Worm (Caenorhabditis elegans) whole organism, early embryonic: Measurements from ENCODE around the gene F44A2.7.

Experiments
- aly-1 ChIP-seq: sonication (generic microtip); optimal IDR thresholded peaks from 2 replicates; lab custom pipeline; 2016; ENCODE audit warnings: missing genetic modification characterization, missing compliant biosample characterization
- ama-1 ChIP-seq: fragments of 150-350 bp; optimal IDR thresholded peaks from 2 replicates; lab custom pipeline; 2014
- ceh-13 ChIP-seq: fragments of 200-800 bp; sonication (Bioruptor generic); optimal IDR thresholded peaks from 2 replicates; lab custom pipeline; 2018; ENCODE audit warnings: mild to moderate bottlenecking, missing genetic modification characterization, missing compliant biosample characterization
- ets-7 ChIP-seq: sonication (generic microtip); optimal IDR thresholded peaks from 2 replicates; lab custom pipeline; 2016; ENCODE audit warnings: missing genotype, missing genetic modification characterization, missing compliant biosample characterization
- flt-1 ChIP-seq: fragments of 200-800 bp; sonication (Bioruptor generic); IDR thresholded peaks from 2 replicates; pipeline ENCODE4 v1.3.6; 2022; ENCODE audit warnings: missing genetic modification characterization, missing compliant biosample characterization
- hmg-4 ChIP-seq: fragments of 200-800 bp; sonication (Bioruptor generic); optimal IDR thresholded peaks from 2 replicates; lab custom pipeline; 2018; ENCODE audit warnings: mild to moderate bottlenecking, missing genetic modification characterization, missing compliant biosample characterization
- hnd-1 ChIP-seq: sonication (generic microtip); optimal IDR thresholded peaks from 2 replicates; lab custom pipeline; 2016; ENCODE audit warnings: missing genetic modification characterization, missing compliant biosample characterization
- pes-1 ChIP-seq: fragments of 200-800 bp; sonication (Bioruptor generic); IDR thresholded peaks from 2 replicates; pipeline ENCODE4 v1.3.6; 2022; ENCODE audit warnings: missing genetic modification reagents, missing genetic modification characterization, missing compliant biosample characterization
- scrt-1 ChIP-seq: fragments of 200-800 bp; sonication (Bioruptor generic); IDR thresholded peaks from 2 replicates; pipeline ENCODE4 v1.3.6; 2022; ENCODE audit warnings: missing genetic modification characterization, missing compliant biosample characterization
- sea-1 ChIP-seq: fragments of 200-800 bp; sonication (Bioruptor generic); conservative IDR thresholded peaks from 2 replicates; pipeline ENCODE4 v1.3.6; 2022; ENCODE audit warnings: missing genetic modification characterization, missing compliant biosample characterization
- tbx-11 ChIP-seq: fragments of 200-800 bp; sonication (Bioruptor generic); IDR thresholded peaks from 2 replicates; pipeline ENCODE4 v1.3.6; 2022; ENCODE audit warnings: missing genetic modification characterization, missing compliant biosample characterization
- tbx-37 ChIP-seq: fragments of 200-800 bp; sonication (Bioruptor generic); conservative IDR thresholded peaks from 2 replicates; pipeline ENCODE4 v1.3.6; 2022; ENCODE audit warnings: missing genetic modification reagents, missing genetic modification characterization, missing compliant biosample characterization

DNA sequence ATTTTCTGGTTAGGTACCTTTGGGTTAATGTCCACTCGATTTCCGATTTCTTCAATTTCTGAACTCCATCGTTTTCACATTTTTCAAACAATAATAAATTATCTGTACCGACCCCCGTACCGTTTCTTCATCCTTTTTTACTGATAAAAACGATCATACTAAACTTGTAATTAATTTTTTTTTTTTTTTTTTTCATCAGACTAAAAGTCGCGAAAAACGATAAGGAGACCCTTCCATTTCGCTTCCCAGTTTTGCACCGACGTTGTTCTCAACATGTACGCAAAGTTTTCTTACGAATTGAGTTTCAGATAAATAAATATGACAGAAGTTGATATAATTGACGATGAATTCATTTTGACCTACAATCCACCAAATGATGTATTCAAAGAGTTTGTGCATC lies at the start of gene F44A2.7:
- no peak for TF ChIP-seq ets-7
- no peak for TF ChIP-seq ama-1 (lab: Kevin White, UChicago)
- no peak for TF ChIP-seq hnd-1
- TF ChIP-seq tbx-37 (GFP tag; lab: Robert Waterston, UW): no peak
- no peak for TF ChIP-seq flt-1
- no peak for TF ChIP-seq scrt-1
- no peak for TF ChIP-seq pes-1 (GFP tag; lab: Robert Waterston, UW)
- TF ChIP-seq sea-1: no peak
- no peak for TF ChIP-seq aly-1 (tag; lab: Kevin White, UChicago)
- TF ChIP-seq ceh-13: no peak
- TF ChIP-seq hmg-4 (GFP tag; lab: Kevin White, UChicago): no peak
- TF ChIP-seq tbx-11 (GFP tag; lab: Robert Waterston, UW): no peak
